Fruit fly (Drosophila melanogaster) whole organism, pupa: ENCODE data around the gene CG5509.

Experiments
- CG10348 ChIP-seq: fragments of 200-800 bp; sonication (Bioruptor generic); IDR thresholded peaks from 2 replicates; pipeline ENCODE4 v1.3.6; 2022; ENCODE audit warnings: missing biosample characterization, missing genetic modification characterization
- CG15710 ChIP-seq: fragments of 200-800 bp; sonication (Bioruptor generic); optimal IDR thresholded peaks from 2 replicates; lab custom pipeline; 2018; ENCODE audit warnings: missing biosample characterization, mild to moderate bottlenecking, missing genetic modification characterization, moderate library complexity
- CG17806 ChIP-seq: fragments of 200-800 bp; sonication (Bioruptor generic); optimal IDR thresholded peaks from 2 replicates; lab custom pipeline; 2018; ENCODE audit warnings: missing biosample characterization, mild to moderate bottlenecking, missing genetic modification characterization, moderate library complexity
- CG34367 ChIP-seq: fragments of 200-800 bp; sonication (Bioruptor generic); optimal IDR thresholded peaks from 2 replicates; lab custom pipeline; 2018; ENCODE audit warnings: missing biosample characterization, mild to moderate bottlenecking, missing genetic modification characterization
- CG8301 ChIP-seq: fragments of 200-800 bp; sonication (Bioruptor generic); optimal IDR thresholded peaks from 2 replicates; lab custom pipeline; 2018; ENCODE audit warnings: missing biosample characterization, mild to moderate bottlenecking, missing genetic modification characterization
- CG9948 ChIP-seq: fragments of 200-800 bp; sonication (Bioruptor generic); optimal IDR thresholded peaks from 2 replicates; lab custom pipeline; 2018; ENCODE audit warnings: missing biosample characterization, mild to moderate bottlenecking, missing genetic modification characterization, moderate library complexity
- D1 ChIP-seq: fragments of 200-800 bp; sonication (Bioruptor generic); optimal IDR thresholded peaks from 2 replicates; lab custom pipeline; 2018; ENCODE audit warnings: missing biosample characterization, mild to moderate bottlenecking, missing genetic modification characterization, moderate library complexity
- EcR ChIP-seq: fragments of 200-800 bp; sonication (Bioruptor generic); optimal IDR thresholded peaks from 3 replicates; lab custom pipeline; 2019; ENCODE audit warnings: missing biosample characterization, missing genetic modification characterization, mild to moderate bottlenecking, moderate library complexity, missing genetic modification reagents
- Snoo ChIP-seq: fragments of 200-800 bp; sonication (Bioruptor generic); optimal IDR thresholded peaks from 3 replicates; lab custom pipeline; 2017; ENCODE audit warnings: missing biosample characterization, mild to moderate bottlenecking, missing genetic modification characterization, inconsistent platforms

DNA sequence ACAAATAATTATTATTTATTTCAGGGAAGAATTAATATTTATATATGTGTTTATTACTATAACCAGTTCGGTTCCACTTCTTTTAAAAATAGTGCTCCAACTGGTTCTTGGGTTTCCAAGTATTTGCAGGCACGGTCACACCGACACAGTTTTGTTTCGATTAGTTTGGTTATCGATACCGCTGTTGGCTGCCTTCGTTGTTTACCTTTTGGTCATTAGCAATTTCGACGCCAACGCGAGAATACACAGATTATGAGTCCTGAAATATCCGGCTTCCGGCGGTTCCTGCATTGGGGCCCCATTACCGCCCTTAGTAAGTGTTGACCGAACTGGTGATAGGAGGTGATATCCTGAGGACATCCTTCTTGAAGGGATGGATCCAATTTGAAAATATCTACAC lies 44.1 kb upstream of the CG5509 start, which contains the start of gene CG5196:
- TF ChIP-seq Snoo (tag; lab: Kevin White, UChicago) (no peak), CG10348 (GFP tag; lab: Robert Waterston, UW) (no peak), CG8301 (tag; lab: Kevin White, UChicago) (no peak), CG34367 (tag; lab: Kevin White, UChicago) (no peak), EcR (GFP tag; lab: Kevin White, UChicago) (peak; percentile 14), CG15710 (tag; lab: Kevin White, UChicago) (no peak), CG17806 (tag; lab: Kevin White, UChicago) (no peak), D1 (tag; lab: Kevin White, UChicago) (no peak), CG9948 (tag; lab: Kevin White, UChicago) (no peak)
